Worm (Caenorhabditis elegans): ENCODE measurements around the gene H06I04.3.

The H06I04.3 gene

ce11 chrIII:3040735-3041439, 29.4 kb upstream of the H06I04.3 start, which contains the start of gene daf-2 (continued):
- TF ChIP-seq pag-3 (tag; optimal IDR thresholded peaks at IDR 0.05; ENCODE audit: borderline replicate concordance, insufficient read depth) = no peak
- TF ChIP-seq dsc-1 (tag; optimal IDR thresholded peaks at IDR 0.05) = no peak
- TF ChIP-seq sptf-1 (tag; optimal IDR thresholded peaks at IDR 0.05) = no peak
- TF ChIP-seq sup-37 (GFP tag; optimal IDR thresholded peaks at IDR 0.05) = no peak
- TF ChIP-seq efl-1 (optimal IDR thresholded peaks at IDR 0.05) = no peak
- peak in 1 of 2 experiments; percentile 26 for TF ChIP-seq efl-1 (GFP tag; optimal IDR thresholded peaks at IDR 0.05 in 1 of 2)
- no peak for TF ChIP-seq mab-9 (GFP tag; IDR thresholded peaks at IDR 0.05)
- no peak for TF ChIP-seq C04F5.9 (tag; optimal IDR thresholded peaks at IDR 0.05)
- no peak for TF ChIP-seq mdl-1 (tag; optimal IDR thresholded peaks at IDR 0.05)
- TF ChIP-seq ces-1 (GFP tag; optimal IDR thresholded peaks at IDR 0.05) = no peak

- no peak for TF ChIP-seq nhr-47 (tag; optimal IDR thresholded peaks at IDR 0.05)
- TF ChIP-seq efl-3 (GFP tag; optimal IDR thresholded peaks at IDR 0.05) = no peak
- TF ChIP-seq nhr-85 (tag) = no peak
- TF ChIP-seq zag-1 (tag; optimal IDR thresholded peaks at IDR 0.05) = no peak
- no peak for TF ChIP-seq unc-130 (tag; optimal IDR thresholded peaks at IDR 0.05)
- no peak for TF ChIP-seq alr-1 (tag; optimal IDR thresholded peaks at IDR 0.05; ENCODE audit: borderline replicate concordance)
These were observed 23.3 kb upstream of the H06I04.3 start, which contains the start of gene cutl-25 for ce11 chrIII:3047040-3047439. TSS of gene cutl-25 (minus strand) at chrIII:3047140.

ce11 chrIII:3047909-3048308, 22.4 kb upstream of the H06I04.3 start:
- TF ChIP-seq blmp-1 (tag; optimal IDR thresholded peaks at IDR 0.05) = peak; percentile 76
- no peak for TF ChIP-seq ceh-63 (GFP tag; optimal IDR thresholded peaks at IDR 0.05)

- TF ChIP-seq nhr-28 (tag; optimal IDR thresholded peaks at IDR 0.05) (no peak), nhr-19 (GFP tag; conservative IDR thresholded peaks at IDR 0.05) (no peak), ceh-8 (GFP tag; optimal IDR thresholded peaks at IDR 0.05) (no peak), nhr-237 (tag; optimal IDR thresholded peaks at IDR 0.05) (no peak), ceh-88 (GFP tag; IDR thresholded peaks at IDR 0.05) (no peak), fkh-4 (tag; optimal IDR thresholded peaks at IDR 0.05; ENCODE audit: borderline replicate concordance) (no peak), sptf-1 (tag; optimal IDR thresholded peaks at IDR 0.05) (no peak), nhr-77 (tag; optimal IDR thresholded peaks at IDR 0.05) (no peak)
These were observed 14.4 kb upstream of the H06I04.3 start for ce11 chrIII:3055878-3056277.

ce11 chrIII:3060262-3060661, 10.1 kb upstream of the H06I04.3 start, which contains the start of gene fipr-29:
TSS of gene fipr-29 (minus strand) at chrIII:3060362.
- TF ChIP-seq lin-15B (tag; optimal IDR thresholded peaks at IDR 0.05) (no peak), nhr-90 (tag; optimal IDR thresholded peaks at IDR 0.05; ENCODE audit: poor library complexity) (no peak), unc-30 (tag; optimal IDR thresholded peaks at IDR 0.05) (no peak), efl-1 (optimal IDR thresholded peaks at IDR 0.05) (no peak), efl-1 (GFP tag; optimal IDR thresholded peaks at IDR 0.05 in 1 of 2) (peak in 1 of 2 experiments; percentile 19)

- no peak for TF ChIP-seq pag-3 (tag; optimal IDR thresholded peaks at IDR 0.05; ENCODE audit: borderline replicate concordance, insufficient read depth)
- TF ChIP-seq alr-1 (tag; optimal IDR thresholded peaks at IDR 0.05; ENCODE audit: borderline replicate concordance) = no peak
- no peak for TF ChIP-seq ets-5 (GFP tag; IDR thresholded peaks at IDR 0.05)
- TF ChIP-seq nhr-85 (tag) = no peak
- TF ChIP-seq nhr-71 (tag; optimal IDR thresholded peaks at IDR 0.05) = no peak
- TF ChIP-seq jun-1 (tag; optimal IDR thresholded peaks at IDR 0.05) = no peak
- TF ChIP-seq unc-62 (GFP tag; optimal IDR thresholded peaks at IDR 0.05) = no peak
- no peak for TF ChIP-seq fkh-4 (tag; optimal IDR thresholded peaks at IDR 0.05; ENCODE audit: borderline replicate concordance)
- no peak for TF ChIP-seq mdl-1 (tag; optimal IDR thresholded peaks at IDR 0.05)
- TF ChIP-seq lin-39 (tag; optimal IDR thresholded peaks at IDR 0.05) = no peak
- TF ChIP-seq F16B12.6 (tag; optimal IDR thresholded peaks at IDR 0.05) = no peak
- no peak for TF ChIP-seq ces-1 (GFP tag; optimal IDR thresholded peaks at IDR 0.05)
- no peak for TF ChIP-seq ceh-63 (GFP tag; optimal IDR thresholded peaks at IDR 0.05)
These were observed 9.0 kb upstream of the H06I04.3 start for ce11 chrIII:3061289-3061688.

Measured in whole organism, L1 larva.